Worm (Caenorhabditis elegans): ENCODE data around the gene H40L08.7.

ce11 chrX:15047541-15047940 is 30.0 kb downstream of the H40L08.7 start:
- TF ChIP-seq cog-1 (tag; optimal IDR thresholded peaks at IDR 0.05): no peak
- no peak for TF ChIP-seq flt-1 (GFP tag; IDR thresholded peaks at IDR 0.05)
- no peak for TF ChIP-seq T22C8.4 (GFP tag; IDR thresholded peaks at IDR 0.05)
- TF ChIP-seq ztf-29 (GFP tag; IDR thresholded peaks at IDR 0.05): no peak
- TF ChIP-seq ztf-23 (GFP tag; IDR thresholded peaks at IDR 0.05): no peak
- no peak for TF ChIP-seq tab-1 (GFP tag; IDR thresholded peaks at IDR 0.05)
- no peak for TF ChIP-seq klf-2 (GFP tag; conservative IDR thresholded peaks at IDR 0.05)
- no peak for TF ChIP-seq med-1 (GFP tag; optimal IDR thresholded peaks at IDR 0.05; ENCODE audit: insufficient read depth)

Data from whole organism, midembryonic.